Worm (Caenorhabditis elegans) whole organism, L4/young adult: ENCODE measurements around the gene D2023.3.

ENCODE experiments used
- W03F9.2 ChIP-seq: fragments of 150-350 bp; optimal IDR thresholded peaks from 2 replicates; lab custom pipeline; 2014; ENCODE audit warnings: missing biosample characterization, missing genetic modification characterization
- dao-5 ChIP-seq: sonication (generic microtip); optimal IDR thresholded peaks from 2 replicates; lab custom pipeline; 2016; ENCODE audit warnings: missing genotype, missing genetic modification characterization, moderate library complexity, missing compliant biosample characterization

- no peak for TF ChIP-seq dao-5 (tag; lab: Kevin White, UChicago)
- TF ChIP-seq W03F9.2, result no peak
These were observed 22.3 kb downstream of the D2023.3 start, which contains the start of gene D2023.1 for ce11 chrV:11789474-11789873.
